Fruit fly (Drosophila melanogaster) whole organism, embryonic: ENCODE measurements around the gene CG3104.

ENCODE experiments used
- Ada2b ChIP-seq: fragments of 200-800 bp; sonication (Bioruptor generic); IDR thresholded peaks from 2 replicates; pipeline ENCODE4 v1.3.6; 2022; ENCODE audit warnings: missing biosample characterization, missing genetic modification characterization
- Aef1 ChIP-seq: fragments of 200-800 bp; sonication (Bioruptor generic); IDR thresholded peaks from 3 replicates; pipeline ENCODE4 v1.3.6; 2022; ENCODE audit warnings: missing biosample characterization, missing genetic modification characterization
- Awh ChIP-seq: fragments of 200-800 bp; sonication (Bioruptor generic); IDR thresholded peaks from 2 replicates; pipeline ENCODE4, ENCODE4 v1.3.6; 2022; ENCODE audit warnings: missing biosample characterization, missing genetic modification characterization
- B-H2 ChIP-seq: fragments of 200-800 bp; sonication (Bioruptor generic); optimal IDR thresholded peaks from 2 replicates; lab custom pipeline; 2018; ENCODE audit warnings: missing biosample characterization, mild to moderate bottlenecking, missing genetic modification characterization
- Bdp1 ChIP-seq: fragments of 200-800 bp; sonication (Bioruptor generic); optimal IDR thresholded peaks from 3 replicates; lab custom pipeline; 2016; ENCODE audit warnings: missing biosample characterization, missing genetic modification characterization
- CG10654 ChIP-seq: fragments of 200-800 bp; sonication (Bioruptor generic); optimal IDR thresholded peaks from 2 replicates; lab custom pipeline; 2016; ENCODE audit warnings: missing biosample characterization, missing genetic modification characterization
- CG11085 ChIP-seq: fragments of 200-800 bp; sonication (Bioruptor generic); IDR thresholded peaks from 2 replicates; pipeline ENCODE4 v1.3.6; 2022; ENCODE audit warnings: missing biosample characterization, missing genetic modification characterization
- CG14050 ChIP-seq: fragments of 200-800 bp; sonication (Bioruptor generic); IDR thresholded peaks from 3 replicates; pipeline ENCODE4 v1.3.6; 2022; ENCODE audit warnings: missing biosample characterization, missing genetic modification characterization
- CG14860 ChIP-seq: fragments of 200-800 bp; sonication (Bioruptor generic); IDR thresholded peaks from 3 replicates; pipeline ENCODE4 v1.3.6; 2022; ENCODE audit warnings: missing biosample characterization, missing genetic modification characterization; ENCODE audit not compliant: partially characterized antibody
- CG15011 ChIP-seq: fragments of 200-800 bp; sonication (Bioruptor generic); optimal IDR thresholded peaks from 3 replicates; lab custom pipeline; 2018; ENCODE audit warnings: missing biosample characterization, mild to moderate bottlenecking, missing genetic modification characterization
- CG15269 ChIP-seq: fragments of 200-800 bp; sonication (Bioruptor generic); optimal IDR thresholded peaks from 2 replicates; lab custom pipeline; 2018; ENCODE audit warnings: missing biosample characterization, mild to moderate bottlenecking, missing genetic modification characterization, moderate library complexity
- CG15601 ChIP-seq: fragments of 200-800 bp; sonication (Bioruptor generic); optimal IDR thresholded peaks from 3 replicates; lab custom pipeline; 2019; ENCODE audit warnings: missing biosample characterization, mild to moderate bottlenecking, missing genetic modification characterization, moderate library complexity
- CG1647 ChIP-seq: fragments of 200-800 bp; sonication (Bioruptor generic); optimal IDR thresholded peaks from 3 replicates; lab custom pipeline; 2016; ENCODE audit warnings: missing biosample characterization, missing genetic modification characterization
- CG16813 ChIP-seq: fragments of 200-800 bp; sonication (Bioruptor generic); IDR thresholded peaks from 3 replicates; pipeline ENCODE4 v1.3.6; 2022; ENCODE audit warnings: missing biosample characterization, missing genetic modification characterization; ENCODE audit not compliant: partially characterized antibody
- CG17186 ChIP-seq: fragments of 200-800 bp; sonication (Bioruptor generic); optimal IDR thresholded peaks from 3 replicates; lab custom pipeline; 2017; ENCODE audit warnings: missing biosample characterization, missing genetic modification reagents, missing genetic modification characterization
- CG2116 ChIP-seq: fragments of 200-800 bp; sonication (Bioruptor generic); optimal IDR thresholded peaks from 3 replicates; lab custom pipeline; 2018; ENCODE audit warnings: missing biosample characterization, mild to moderate bottlenecking, missing genetic modification characterization
- CG30431 ChIP-seq: fragments of 200-800 bp; sonication (Bioruptor generic); optimal IDR thresholded peaks from 2 replicates; lab custom pipeline; 2017; ENCODE audit warnings: missing biosample characterization, missing genetic modification characterization
- CG31365 ChIP-seq: fragments of 200-800 bp; sonication (Bioruptor generic); optimal IDR thresholded peaks from 2 replicates; lab custom pipeline; 2018; ENCODE audit warnings: missing biosample characterization, mild to moderate bottlenecking, missing genetic modification characterization
- CG34224 ChIP-seq: fragments of 200-800 bp; sonication (Bioruptor generic); IDR thresholded peaks from 3 replicates; pipeline ENCODE4 v1.3.6; 2022; ENCODE audit warnings: missing biosample characterization, missing genetic modification characterization; ENCODE audit not compliant: partially characterized antibody
- CG43689 ChIP-seq: fragments of 200-800 bp; sonication (Bioruptor generic); IDR thresholded peaks from 2 replicates; pipeline ENCODE4 v1.3.6; 2022; ENCODE audit warnings: missing biosample characterization, missing genetic modification characterization
- CG6654 ChIP-seq: fragments of 200-800 bp; sonication (Bioruptor generic); optimal IDR thresholded peaks from 2 replicates; lab custom pipeline; 2017; ENCODE audit warnings: missing biosample characterization, mild to moderate bottlenecking, missing genetic modification characterization
- CG7786 ChIP-seq: fragments of 200-800 bp; sonication (Bioruptor generic); optimal IDR thresholded peaks from 2 replicates; lab custom pipeline; 2016; ENCODE audit warnings: missing biosample characterization, missing genetic modification characterization
- CG7839 ChIP-seq: fragments of 200-800 bp; sonication (Bioruptor generic); optimal IDR thresholded peaks from 3 replicates; lab custom pipeline; 2018; ENCODE audit warnings: missing biosample characterization, mild to moderate bottlenecking, missing genetic modification characterization, moderate library complexity
- CG7987 ChIP-seq: fragments of 200-800 bp; sonication (Bioruptor generic); optimal IDR thresholded peaks from 2 replicates; lab custom pipeline; 2018; ENCODE audit warnings: missing biosample characterization, mild to moderate bottlenecking, missing genetic modification characterization, moderate library complexity
- Camta ChIP-seq: fragments of 200-800 bp; sonication (Bioruptor generic); optimal IDR thresholded peaks from 2 replicates; lab custom pipeline; 2016; ENCODE audit warnings: missing biosample characterization, missing genetic modification characterization
- D19A ChIP-seq: fragments of 200-800 bp; optimal IDR thresholded peaks from 3 replicates; lab custom pipeline; 2019; ENCODE audit warnings: missing biosample characterization, mild to moderate bottlenecking, missing genetic modification characterization, moderate library complexity
- Dref ChIP-seq: fragments of 200-800 bp; sonication (Bioruptor generic); IDR thresholded peaks from 2 replicates; pipeline ENCODE4 v1.3.6; 2022; ENCODE audit warnings: missing biosample characterization, missing genetic modification characterization
- Drgx ChIP-seq: fragments of 200-800 bp; sonication (Bioruptor generic); IDR thresholded peaks from 2 replicates; pipeline ENCODE4 v1.3.6; 2022; ENCODE audit warnings: missing biosample characterization, missing genetic modification characterization
- ERR ChIP-seq: fragments of 200-800 bp; sonication (Bioruptor generic); optimal IDR thresholded peaks from 2 replicates; lab custom pipeline; 2016; ENCODE audit warnings: missing biosample characterization, missing genetic modification characterization
- Elba2 ChIP-seq: fragments of 200-800 bp; sonication (Bioruptor generic); optimal IDR thresholded peaks from 3 replicates; lab custom pipeline; 2016; ENCODE audit warnings: missing biosample characterization, missing genetic modification characterization
- Hsf ChIP-seq: fragments of 200-800 bp; sonication (Bioruptor generic); optimal IDR thresholded peaks from 3 replicates; lab custom pipeline; 2016; ENCODE audit warnings: missing biosample characterization, missing genetic modification characterization
- Nf-YA ChIP-seq: fragments of 200-800 bp; sonication (Bioruptor generic); IDR thresholded peaks from 2 replicates; pipeline ENCODE4 v1.3.6; 2022; ENCODE audit warnings: missing biosample characterization, missing genetic modification characterization
- ap ChIP-seq: fragments of 200-800 bp; sonication (Bioruptor generic); IDR thresholded peaks from 2 replicates; pipeline ENCODE4 v1.3.6; 2022; ENCODE audit warnings: missing biosample characterization, missing genetic modification characterization
- bab2 ChIP-seq: fragments of 200-800 bp; sonication (Bioruptor generic); optimal IDR thresholded peaks from 2 replicates; lab custom pipeline; 2016; ENCODE audit warnings: missing biosample characterization, missing genetic modification characterization
- caup ChIP-seq: fragments of 200-800 bp; sonication (Bioruptor generic); optimal IDR thresholded peaks from 3 replicates; lab custom pipeline; 2017; ENCODE audit warnings: missing biosample characterization, mild to moderate bottlenecking, missing genetic modification characterization, moderate library complexity; ENCODE audit not compliant: severe bottlenecking
- crc ChIP-seq: fragments of 200-800 bp; sonication (Bioruptor generic); optimal IDR thresholded peaks from 2 replicates; lab custom pipeline; 2016; ENCODE audit warnings: missing biosample characterization, missing genetic modification characterization
- disco-r ChIP-seq: fragments of 200-800 bp; sonication (Bioruptor generic); optimal IDR thresholded peaks from 2 replicates; lab custom pipeline; 2016; ENCODE audit warnings: missing biosample characterization, missing genetic modification characterization
- dmrt11E ChIP-seq: fragments of 200-800 bp; sonication (Bioruptor generic); optimal IDR thresholded peaks from 3 replicates; lab custom pipeline; 2018; ENCODE audit warnings: missing biosample characterization, mild to moderate bottlenecking, missing genetic modification characterization, moderate library complexity
- exex ChIP-seq: fragments of 200-800 bp; sonication (Bioruptor generic); optimal IDR thresholded peaks from 4 replicates; lab custom pipeline; 2018; ENCODE audit warnings: missing biosample characterization, mild to moderate bottlenecking, missing genetic modification characterization, moderate library complexity
- gce ChIP-seq: fragments of 200-800 bp; sonication (Bioruptor generic); IDR thresholded peaks from 3 replicates; pipeline ENCODE4 v1.3.6; 2022; ENCODE audit warnings: missing biosample characterization, missing genetic modification characterization
- gcm ChIP-seq: fragments of 200-800 bp; sonication (Bioruptor generic); optimal IDR thresholded peaks from 2 replicates; lab custom pipeline; 2019; ENCODE audit warnings: missing biosample characterization, mild to moderate bottlenecking, missing genetic modification characterization, moderate library complexity
- h ChIP-seq: fragments of >200 bp; optimal IDR thresholded peaks from 2 replicates; lab custom pipeline; 2017
- hbn ChIP-seq: fragments of 200-800 bp; sonication (Bioruptor generic); IDR thresholded peaks from 2 replicates; pipeline ENCODE4 v1.3.6; 2022; ENCODE audit warnings: missing biosample characterization, missing genetic modification characterization; ENCODE audit not compliant: partially characterized antibody
- hth ChIP-seq: fragments of >200 bp; optimal IDR thresholded peaks from 2 replicates; lab custom pipeline; 2017; ENCODE audit warnings: inconsistent platforms
- pb ChIP-seq: fragments of 200-800 bp; sonication (Bioruptor generic); optimal IDR thresholded peaks from 3 replicates; lab custom pipeline; 2016; ENCODE audit warnings: missing biosample characterization, missing genetic modification characterization
- pros ChIP-seq: fragments of 200-800 bp; sonication (Bioruptor generic); optimal IDR thresholded peaks from 3 replicates; lab custom pipeline; 2019; ENCODE audit warnings: missing biosample characterization, mild to moderate bottlenecking, missing genetic modification characterization, moderate library complexity
- pzg ChIP-seq: fragments of 200-800 bp; sonication (Bioruptor generic); optimal IDR thresholded peaks from 3 replicates; lab custom pipeline; 2018; ENCODE audit warnings: missing biosample characterization, mild to moderate bottlenecking, missing genetic modification characterization, moderate library complexity
- repo ChIP-seq: fragments of 200-800 bp; sonication (Bioruptor generic); optimal IDR thresholded peaks from 2 replicates; lab custom pipeline; 2016; ENCODE audit warnings: missing biosample characterization, missing genetic modification characterization
- tll ChIP-seq, 2 experiments: fragments of 200-800 bp in 1 of 2; fragments of >200 bp in 1 of 2; sonication (Bioruptor generic) in 1 of 2; optimal IDR thresholded peaks; 2 replicates each; lab custom pipeline; 2017 to 2019; ENCODE audit warnings: missing biosample characterization in 2 of 2, missing genetic modification characterization in 2 of 2, mild to moderate bottlenecking in 1 of 2, moderate library complexity in 1 of 2
- zfh1 ChIP-seq: fragments of 200-800 bp; sonication (Bioruptor generic); IDR thresholded peaks from 3 replicates; pipeline ENCODE4 v1.3.6; 2022; ENCODE audit warnings: missing biosample characterization, missing genetic modification characterization

The CG3104 gene

DNA sequence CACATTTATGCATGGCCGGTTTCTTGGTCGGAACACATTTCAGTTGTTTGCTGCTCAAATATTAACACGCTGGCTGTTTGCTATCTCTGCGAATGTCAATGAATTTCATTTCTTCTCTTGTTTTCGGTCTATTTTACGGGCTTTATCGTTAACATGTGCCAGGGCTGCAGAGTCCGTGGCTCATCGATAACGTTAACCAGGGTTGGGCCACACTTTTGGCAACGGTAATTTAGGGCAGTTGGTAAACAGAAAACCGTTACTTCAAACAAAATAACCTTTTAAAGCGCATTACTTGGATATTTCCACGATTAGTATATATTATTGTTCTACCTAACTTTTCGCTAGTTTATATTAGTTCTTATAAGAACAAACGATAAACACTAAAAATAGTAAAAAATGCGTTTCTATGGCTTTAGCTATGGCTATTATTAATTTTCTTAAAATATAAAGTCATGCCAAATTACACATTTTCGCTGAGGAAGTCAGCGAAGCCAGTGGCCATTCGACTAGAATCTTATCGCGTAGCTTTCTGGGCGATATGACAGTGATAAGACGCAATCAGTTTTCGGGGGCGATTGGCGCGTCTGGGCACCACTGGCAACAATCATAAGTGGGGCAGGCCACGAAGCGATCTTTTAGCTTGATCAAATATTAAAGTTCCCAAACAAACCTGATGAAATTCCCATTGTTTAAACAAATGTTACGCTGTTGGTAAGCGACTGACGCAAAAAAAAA lies 27.6 kb upstream of the CG3104 start (continued):
- peak; percentile 26 for TF ChIP-seq caup (GFP tag; lab: Kevin White, UChicago)
- no peak for TF ChIP-seq CG43689
- TF ChIP-seq CG17186 (GFP tag; lab: Kevin White, UChicago), result no peak
- TF ChIP-seq hth (lab: Kevin White, UChicago), result no peak
- peak; percentile 65; the same call in 1 of the 2 replicates for TF ChIP-seq Nf-YA (GFP tag; lab: Robert Waterston, UW)
- TF ChIP-seq CG16813 (GFP tag; lab: Robert Waterston, UW), result no peak
- peak; percentile 35 for TF ChIP-seq bab2
- peak; percentile 7 for TF ChIP-seq disco-r (GFP tag; lab: Kevin White, UChicago)
- peak; percentile 49 for TF ChIP-seq Hsf
- TF ChIP-seq CG1647 (GFP tag; lab: Kevin White, UChicago), result peak; percentile 27
- peak; percentile 60 for TF ChIP-seq CG2116 (GFP tag; lab: Kevin White, UChicago)
- no peak for TF ChIP-seq pros
- TF ChIP-seq Ada2b, result peak; percentile 28; the same call in 1 of the 2 replicates
- peak; percentile 51 for TF ChIP-seq gcm (GFP tag; lab: Kevin White, UChicago)
- no peak for TF ChIP-seq Elba2 (GFP tag; lab: Kevin White, UChicago)
- TF ChIP-seq Bdp1, result no peak
- no peak for TF ChIP-seq CG14860 (GFP tag; lab: Robert Waterston, UW)
- no peak for TF ChIP-seq tll (GFP tag; optimal IDR thresholded peaks at IDR 0.05; lab: Kevin White, UChicago)
- peak; percentile 42 for TF ChIP-seq pzg (GFP tag; lab: Kevin White, UChicago)
- peak; percentile 43 for TF ChIP-seq CG31365
- TF ChIP-seq CG30431 (GFP tag; lab: Kevin White, UChicago), result no peak
- TF ChIP-seq ap, result no peak
- peak; percentile 53 for TF ChIP-seq Dref
- TF ChIP-seq Camta (GFP tag; lab: Kevin White, UChicago), result peak; percentile 59
- peak; percentile 7 for TF ChIP-seq CG10654 (GFP tag; lab: Kevin White, UChicago)
- TF ChIP-seq D19A, result peak; percentile 48
- peak; percentile 13; the same call in 1 of the 3 replicates for TF ChIP-seq CG14050 (GFP tag; lab: Robert Waterston, UW)
- peak; percentile 51 for TF ChIP-seq CG7839 (tag; lab: Kevin White, UChicago)
- no peak for TF ChIP-seq hbn (GFP tag; lab: Robert Waterston, UW)
- TF ChIP-seq CG34224 (GFP tag; lab: Robert Waterston, UW), result no peak
- TF ChIP-seq Awh (GFP tag; lab: Robert Waterston, UW), result peak; percentile 76
- no peak for TF ChIP-seq Aef1
- no peak for TF ChIP-seq h (lab: Kevin White, UChicago)
- no peak for TF ChIP-seq CG15011 (GFP tag; lab: Kevin White, UChicago)
- TF ChIP-seq zfh1 (GFP tag; lab: Robert Waterston, UW), result peak; percentile 20; the same call in 1 of the 3 replicates
- TF ChIP-seq CG6654 (GFP tag; lab: Kevin White, UChicago), result no peak
- no peak for TF ChIP-seq gce (GFP tag; lab: Robert Waterston, UW)
- peak; percentile 7 for TF ChIP-seq B-H2 (GFP tag; lab: Kevin White, UChicago)
- no peak for TF ChIP-seq CG11085 (GFP tag; lab: Robert Waterston, UW)
- no peak for TF ChIP-seq dmrt11E (tag; lab: Kevin White, UChicago)
- no peak for TF ChIP-seq exex (tag; lab: Kevin White, UChicago)
- peak; percentile 55 for TF ChIP-seq CG15601 (tag; lab: Kevin White, UChicago)
- peak; percentile 69 for TF ChIP-seq CG7987 (GFP tag; lab: Kevin White, UChicago)
- TF ChIP-seq pb (GFP tag; lab: Kevin White, UChicago), result no peak
- TF ChIP-seq crc, result peak; percentile 8
- peak; percentile 56 for TF ChIP-seq CG15269 (tag; lab: Kevin White, UChicago)
- TF ChIP-seq ERR (GFP tag; lab: Kevin White, UChicago), result no peak
- peak; percentile 31; the same call in 1 of the 2 replicates for TF ChIP-seq Drgx (GFP tag; lab: Robert Waterston, UW)
- TF ChIP-seq repo, result no peak
- peak; percentile 17 for TF ChIP-seq CG7786 (GFP tag; lab: Kevin White, UChicago)
